Fruit fly (Drosophila melanogaster): Measurements from ENCODE around the gene Nin.

Nin gene

dm6 chr2L:5242194-5242914 lies 36.0 kb downstream of the Nin start:
- TF ChIP-seq rgr (GFP tag; optimal IDR thresholded peaks at IDR 0.05) (peak; percentile 67), dmrt93B (GFP tag; optimal IDR thresholded peaks at IDR 0.05) (no peak), ey (GFP tag; optimal IDR thresholded peaks at IDR 0.05) (peak; percentile 52), pan (optimal IDR thresholded peaks at IDR 0.05) (no peak), HLH106 (tag; optimal IDR thresholded peaks at IDR 0.05) (peak; percentile 24), Hnf4 (GFP tag; optimal IDR thresholded peaks at IDR 0.05) (peak; percentile 52), Rel (GFP tag; optimal IDR thresholded peaks at IDR 0.05) (no peak), Rel (tag; optimal IDR thresholded peaks at IDR 0.05) (peak; percentile 52), h (GFP tag; optimal IDR thresholded peaks at IDR 0.05) (peak; percentile 74), foxo (GFP tag; optimal IDR thresholded peaks at IDR 0.05) (peak in 1 of 2 experiments; percentile 69), OdsH (GFP tag; optimal IDR thresholded peaks at IDR 0.05) (peak; percentile 55), fru (GFP tag; optimal IDR thresholded peaks at IDR 0.05) (peak; percentile 61), br (GFP tag; optimal IDR thresholded peaks at IDR 0.05) (peak; percentile 22), CrebA (GFP tag; optimal IDR thresholded peaks at IDR 0.05; ENCODE audit: borderline replicate concordance) (peak; percentile 19), sv (GFP tag; optimal IDR thresholded peaks at IDR 0.05) (no peak), brk (GFP tag; optimal IDR thresholded peaks at IDR 0.05) (peak; percentile 45), GATAd (GFP tag; optimal IDR thresholded peaks at IDR 0.05) (no peak), N (GFP tag; optimal IDR thresholded peaks at IDR 0.05) (no peak), Sp1 (GFP tag; optimal IDR thresholded peaks at IDR 0.05) (peak; percentile 12), psq (GFP tag; optimal IDR thresholded peaks at IDR 0.05) (peak; percentile 23), Myc (optimal IDR thresholded peaks at IDR 0.05) (no peak), Mio (GFP tag; optimal IDR thresholded peaks at IDR 0.05) (no peak), Abd-B (GFP tag; optimal IDR thresholded peaks at IDR 0.05) (no peak)

dm6 chr2L:5240520-5240919 lies 37.8 kb downstream of the Nin start:
- no peak for TF ChIP-seq foxo (GFP tag; optimal IDR thresholded peaks at IDR 0.05)
- no peak for TF ChIP-seq Rel (GFP tag; optimal IDR thresholded peaks at IDR 0.05)
- TF ChIP-seq Rel (tag; optimal IDR thresholded peaks at IDR 0.05): no peak
- no peak for TF ChIP-seq rgr (GFP tag; optimal IDR thresholded peaks at IDR 0.05)
- TF ChIP-seq usp (GFP tag; optimal IDR thresholded peaks at IDR 0.05): no peak
- TF ChIP-seq pan (optimal IDR thresholded peaks at IDR 0.05): no peak
- no peak for TF ChIP-seq psq (GFP tag; optimal IDR thresholded peaks at IDR 0.05)
- TF ChIP-seq Hr83 (GFP tag; optimal IDR thresholded peaks at IDR 0.05; ENCODE audit: poor library complexity, severe bottlenecking): no peak
- TF ChIP-seq Dif (GFP tag; optimal IDR thresholded peaks at IDR 0.05; ENCODE audit: partially characterized antibody): no peak

dm6 chr2L:5239433-5240278 lies 38.7 kb downstream of the Nin start:
- TF ChIP-seq CG32264 (GFP tag; optimal IDR thresholded peaks at IDR 0.05): no peak
- TF ChIP-seq h (GFP tag; optimal IDR thresholded peaks at IDR 0.05): no peak
- TF ChIP-seq jim (GFP tag; optimal IDR thresholded peaks at IDR 0.05): no peak
- no peak for TF ChIP-seq GATAd (GFP tag; optimal IDR thresholded peaks at IDR 0.05)
- TF ChIP-seq Hr83 (GFP tag; optimal IDR thresholded peaks at IDR 0.05; ENCODE audit: poor library complexity, severe bottlenecking): no peak
- no peak for TF ChIP-seq Hnf4 (GFP tag; optimal IDR thresholded peaks at IDR 0.05)
- TF ChIP-seq brk (GFP tag; optimal IDR thresholded peaks at IDR 0.05): no peak
- no peak for TF ChIP-seq N (GFP tag; optimal IDR thresholded peaks at IDR 0.05)
- no peak for TF ChIP-seq lola (GFP tag; optimal IDR thresholded peaks at IDR 0.05)
- TF ChIP-seq Myc (optimal IDR thresholded peaks at IDR 0.05): no peak
- TF ChIP-seq ey (GFP tag; optimal IDR thresholded peaks at IDR 0.05): no peak
- no peak for TF ChIP-seq Mio (GFP tag; optimal IDR thresholded peaks at IDR 0.05)
- no peak for TF ChIP-seq foxo (GFP tag; optimal IDR thresholded peaks at IDR 0.05)
- no peak for TF ChIP-seq Sp1 (GFP tag; optimal IDR thresholded peaks at IDR 0.05)
- TF ChIP-seq psq (GFP tag; optimal IDR thresholded peaks at IDR 0.05): no peak
- no peak for TF ChIP-seq usp (GFP tag; optimal IDR thresholded peaks at IDR 0.05)
- TF ChIP-seq br (GFP tag; optimal IDR thresholded peaks at IDR 0.05): no peak

- TF ChIP-seq tai (GFP tag; optimal IDR thresholded peaks at IDR 0.05) (no peak), Hr78 (GFP tag; optimal IDR thresholded peaks at IDR 0.05) (no peak), N (GFP tag; optimal IDR thresholded peaks at IDR 0.05) (no peak), br (GFP tag; optimal IDR thresholded peaks at IDR 0.05) (peak; percentile 11), usp (GFP tag; optimal IDR thresholded peaks at IDR 0.05) (no peak), Dfd (GFP tag; optimal IDR thresholded peaks at IDR 0.05) (peak; percentile 56), CG9705 (GFP tag; optimal IDR thresholded peaks at IDR 0.05) (no peak)
Observed at dm6 chr2L:5238567-5238925, 39.8 kb downstream of the Nin start.
